Fruit fly (Drosophila melanogaster) whole organism, embryonic: Measurements from ENCODE around the gene Bili.

Experiments used
- Abd-B ChIP-seq: fragments of 200-800 bp; sonication (Bioruptor generic); optimal IDR thresholded peaks from 2 replicates; lab custom pipeline; 2018; ENCODE audit warnings: missing biosample characterization, mild to moderate bottlenecking, missing genetic modification characterization, moderate library complexity
- Ada2b ChIP-seq: fragments of 200-800 bp; sonication (Bioruptor generic); IDR thresholded peaks from 2 replicates; pipeline ENCODE4 v1.3.6; 2022; ENCODE audit warnings: missing biosample characterization, missing genetic modification characterization
- CG10274 ChIP-seq: fragments of 200-800 bp; sonication (Bioruptor generic); optimal IDR thresholded peaks from 3 replicates; lab custom pipeline; 2017; ENCODE audit warnings: missing biosample characterization, mild to moderate bottlenecking, missing genetic modification characterization
- CG11398 ChIP-seq: fragments of 200-800 bp; sonication (Bioruptor generic); optimal IDR thresholded peaks from 2 replicates; lab custom pipeline; 2016; ENCODE audit warnings: missing biosample characterization, missing genetic modification characterization
- CG12071 ChIP-seq: fragments of 200-800 bp; sonication (Bioruptor generic); optimal IDR thresholded peaks from 3 replicates; lab custom pipeline; 2018; ENCODE audit warnings: missing biosample characterization, mild to moderate bottlenecking, missing genetic modification characterization
- CG12659 ChIP-seq: fragments of 200-800 bp; sonication (Bioruptor generic); optimal IDR thresholded peaks from 3 replicates; lab custom pipeline; 2017; ENCODE audit warnings: mild to moderate bottlenecking, missing biosample characterization, missing genetic modification reagents, missing genetic modification characterization
- CG14441 ChIP-seq: fragments of 200-800 bp; sonication (Bioruptor generic); IDR thresholded peaks from 2 replicates; pipeline ENCODE4 v1.3.6; 2022; ENCODE audit warnings: missing biosample characterization, missing genetic modification characterization
- CG17328 ChIP-seq: fragments of 200-800 bp; sonication (Bioruptor generic); IDR thresholded peaks from 2 replicates; pipeline ENCODE4 v1.3.6; 2022; ENCODE audit warnings: missing biosample characterization, missing genetic modification characterization
- CG1832 ChIP-seq: fragments of 200-800 bp; sonication (Bioruptor generic); optimal IDR thresholded peaks from 2 replicates; lab custom pipeline; 2017; ENCODE audit warnings: missing biosample characterization, mild to moderate bottlenecking, missing genetic modification characterization, inconsistent platforms
- CG18599 ChIP-seq: fragments of 200-800 bp; sonication (Bioruptor generic); optimal IDR thresholded peaks from 3 replicates; lab custom pipeline; 2017; ENCODE audit warnings: missing biosample characterization, missing genetic modification characterization, mild to moderate bottlenecking, moderate library complexity, missing genetic modification reagents
- CG32532 ChIP-seq: fragments of 200-800 bp; sonication (Bioruptor generic); IDR thresholded peaks from 2 replicates; pipeline ENCODE4 v1.3.6; 2022; ENCODE audit warnings: missing biosample characterization, missing genetic modification characterization
- CG3281 ChIP-seq: fragments of 200-800 bp; sonication (Bioruptor generic); optimal IDR thresholded peaks from 3 replicates; lab custom pipeline; 2017; ENCODE audit warnings: missing biosample characterization, mild to moderate bottlenecking, missing genetic modification characterization
- CG3726 ChIP-seq: fragments of 200-800 bp; sonication (Bioruptor generic); IDR thresholded peaks from 3 replicates; pipeline ENCODE4, ENCODE4 v1.3.6; 2022; ENCODE audit warnings: missing biosample characterization, missing genetic modification characterization
- CG4854 ChIP-seq: fragments of 200-800 bp; sonication (Bioruptor generic); optimal IDR thresholded peaks from 2 replicates; lab custom pipeline; 2016; ENCODE audit warnings: missing biosample characterization, missing genetic modification characterization, inconsistent platforms
- CG5245 ChIP-seq: fragments of 200-800 bp; sonication (Bioruptor generic); optimal IDR thresholded peaks from 3 replicates; lab custom pipeline; 2016; ENCODE audit warnings: missing biosample characterization, missing genetic modification characterization
- CG7786 ChIP-seq: fragments of 200-800 bp; sonication (Bioruptor generic); optimal IDR thresholded peaks from 2 replicates; lab custom pipeline; 2016; ENCODE audit warnings: missing biosample characterization, missing genetic modification characterization
- CG8359 ChIP-seq: fragments of 200-800 bp; sonication (Bioruptor generic); optimal IDR thresholded peaks from 2 replicates; lab custom pipeline; 2017; ENCODE audit warnings: missing biosample characterization, mild to moderate bottlenecking, missing genetic modification characterization, borderline replicate concordance
- CG9609 ChIP-seq: fragments of 200-800 bp; sonication (Bioruptor generic); optimal IDR thresholded peaks from 3 replicates; lab custom pipeline; 2016; ENCODE audit warnings: missing biosample characterization, missing genetic modification characterization
- Chrac-16 ChIP-seq: fragments of 200-800 bp; sonication (Bioruptor generic); optimal IDR thresholded peaks from 3 replicates; lab custom pipeline; 2016; ENCODE audit warnings: missing biosample characterization, missing genetic modification characterization
- Dbx ChIP-seq: fragments of 200-800 bp; sonication (Bioruptor generic); IDR thresholded peaks from 3 replicates; pipeline ENCODE4 v1.3.6; 2022; ENCODE audit warnings: missing biosample characterization, missing genetic modification characterization
- Dip2 ChIP-seq: fragments of 200-800 bp; sonication (Bioruptor generic); IDR thresholded peaks from 2 replicates; pipeline ENCODE4 v1.3.6; 2022; ENCODE audit warnings: missing biosample characterization, missing genetic modification characterization
- HmgD ChIP-seq: fragments of 200-800 bp; sonication (Bioruptor generic); optimal IDR thresholded peaks from 3 replicates; lab custom pipeline; 2016; ENCODE audit warnings: missing biosample characterization, missing genetic modification characterization
- HmgZ ChIP-seq: fragments of 200-800 bp; sonication (Bioruptor generic); optimal IDR thresholded peaks from 2 replicates; lab custom pipeline; 2018; ENCODE audit warnings: missing biosample characterization, mild to moderate bottlenecking, missing genetic modification characterization
- Hr51 ChIP-seq, 2 experiments: fragments of 200-800 bp; sonication (Bioruptor generic); optimal IDR thresholded peaks; 2 replicates in 1 of 2; 3 replicates in 1 of 2; lab custom pipeline; 2016 to 2018; ENCODE audit warnings: missing biosample characterization in 2 of 2, missing genetic modification characterization in 2 of 2, mild to moderate bottlenecking in 1 of 2, moderate library complexity in 1 of 2
- MTF-1 ChIP-seq: fragments of 200-800 bp; sonication (Bioruptor generic); optimal IDR thresholded peaks from 2 replicates; lab custom pipeline; 2018; ENCODE audit warnings: missing biosample characterization, mild to moderate bottlenecking, missing genetic modification characterization, borderline replicate concordance
- Med ChIP-seq: fragments of 200-800 bp; sonication (Bioruptor generic); peaks from one replicate; lab custom pipeline; 2016; ENCODE audit warnings: missing biosample characterization, missing genetic modification characterization, mild to moderate bottlenecking, inconsistent platforms, moderate library complexity
- Optix ChIP-seq: fragments of 200-800 bp; sonication (Bioruptor generic); IDR thresholded peaks from 3 replicates; pipeline ENCODE4 v1.3.6; 2022; ENCODE audit warnings: missing biosample characterization, missing genetic modification characterization
- Sin3A ChIP-seq: fragments of >200 bp; optimal IDR thresholded peaks from 2 replicates; lab custom pipeline; 2018
- Six4 ChIP-seq: fragments of 200-800 bp; sonication (Bioruptor generic); optimal IDR thresholded peaks from 2 replicates; lab custom pipeline; 2016; ENCODE audit warnings: missing biosample characterization, missing genetic modification characterization
- Ssrp ChIP-seq: fragments of 200-800 bp; sonication (Bioruptor generic); optimal IDR thresholded peaks from 2 replicates; lab custom pipeline; 2018; ENCODE audit warnings: missing biosample characterization, mild to moderate bottlenecking, missing genetic modification characterization, moderate library complexity
- TFAM ChIP-seq: fragments of 200-800 bp; sonication (Bioruptor generic); optimal IDR thresholded peaks from 2 replicates; lab custom pipeline; 2017; ENCODE audit warnings: missing biosample characterization, missing genetic modification characterization, inconsistent platforms
- Taf1 ChIP-seq: fragments of 200-800 bp; sonication (Bioruptor generic); IDR thresholded peaks from 2 replicates; pipeline ENCODE4 v1.3.6; 2022; ENCODE audit warnings: missing biosample characterization, missing genetic modification characterization
- Trl ChIP-seq, 3 experiments: fragments of >200 bp in 2 of 3; fragments of 200-800 bp in 1 of 3; sonication (Bioruptor generic) in 1 of 3; optimal IDR thresholded peaks; 2 replicates in 1 of 3; 3 replicates in 2 of 3; lab custom pipeline; 2016 to 2017; ENCODE audit warnings: missing biosample characterization in 1 of 3, missing genetic modification characterization in 1 of 3
- ara ChIP-seq: fragments of 200-800 bp; sonication (Bioruptor generic); IDR thresholded peaks from 2 replicates; pipeline ENCODE4 v1.3.6; 2022; ENCODE audit warnings: missing biosample characterization, missing genetic modification characterization
- ato ChIP-seq: fragments of 200-800 bp; sonication (Bioruptor generic); IDR thresholded peaks from 2 replicates; pipeline ENCODE4 v1.3.6; 2022; ENCODE audit warnings: missing biosample characterization, missing genetic modification characterization; ENCODE audit not compliant: partially characterized antibody
- az2 ChIP-seq: fragments of 200-800 bp; sonication (Bioruptor generic); optimal IDR thresholded peaks from 3 replicates; lab custom pipeline; 2016; ENCODE audit warnings: missing biosample characterization, missing genetic modification characterization
- chm ChIP-seq: fragments of 200-800 bp; sonication (Bioruptor generic); IDR thresholded peaks from 2 replicates; pipeline ENCODE4 v1.3.6; 2022; ENCODE audit warnings: missing biosample characterization, missing genetic modification characterization
- da ChIP-seq: fragments of 200-800 bp; sonication (Bioruptor generic); optimal IDR thresholded peaks from 2 replicates; lab custom pipeline; 2016; ENCODE audit warnings: missing biosample characterization, missing genetic modification characterization
- danr ChIP-seq: fragments of 200-800 bp; sonication (Bioruptor generic); IDR thresholded peaks from 2 replicates; pipeline ENCODE4 v1.3.6; 2022; ENCODE audit warnings: missing biosample characterization, missing genetic modification characterization
- ems ChIP-seq: fragments of 200-800 bp; sonication (Bioruptor generic); optimal IDR thresholded peaks from 3 replicates; lab custom pipeline; 2016; ENCODE audit warnings: missing biosample characterization, missing genetic modification characterization
- fru ChIP-seq: fragments of >200 bp; optimal IDR thresholded peaks from 2 replicates; lab custom pipeline; 2017
- knrl ChIP-seq: fragments of 200-800 bp; sonication (Bioruptor generic); IDR thresholded peaks from 3 replicates; pipeline ENCODE4 v1.3.6; 2022; ENCODE audit warnings: missing biosample characterization, missing genetic modification characterization; ENCODE audit not compliant: partially characterized antibody
- nerfin-2 ChIP-seq: fragments of 200-800 bp; sonication (Bioruptor generic); IDR thresholded peaks from 2 replicates; pipeline ENCODE4 v1.3.6; 2022; ENCODE audit warnings: missing biosample characterization, missing genetic modification characterization; ENCODE audit not compliant: partially characterized antibody
- row ChIP-seq: fragments of 200-800 bp; sonication (Bioruptor generic); IDR thresholded peaks from 3 replicates; pipeline ENCODE4 v1.3.6; 2022; ENCODE audit warnings: missing biosample characterization, missing genetic modification characterization
- sim ChIP-seq: fragments of 200-800 bp; sonication (Bioruptor generic); IDR thresholded peaks from 2 replicates; pipeline ENCODE4 v1.3.6; 2022; ENCODE audit warnings: missing biosample characterization, missing genetic modification characterization
- sisA ChIP-seq: fragments of 200-800 bp; sonication (Bioruptor generic); IDR thresholded peaks from 2 replicates; pipeline ENCODE4 v1.3.6; 2022; ENCODE audit warnings: missing biosample characterization, missing genetic modification characterization
- slbo ChIP-seq: fragments of 200-800 bp; sonication (Bioruptor generic); IDR thresholded peaks from 2 replicates; pipeline ENCODE4 v1.3.6; 2022; ENCODE audit warnings: missing biosample characterization, missing genetic modification characterization
- sna ChIP-seq: fragments of 200-800 bp; sonication (Bioruptor generic); IDR thresholded peaks from 2 replicates; pipeline ENCODE4 v1.3.6; 2022; ENCODE audit warnings: missing biosample characterization, missing genetic modification characterization; ENCODE audit not compliant: partially characterized antibody
- sob ChIP-seq: fragments of 200-800 bp; sonication (Bioruptor generic); IDR thresholded peaks from 2 replicates; pipeline ENCODE4 v1.3.6; 2022; ENCODE audit warnings: missing biosample characterization, missing genetic modification characterization
- ssp ChIP-seq: fragments of 200-800 bp; sonication (Bioruptor generic); IDR thresholded peaks from 2 replicates; pipeline ENCODE4 v1.3.6; 2022; ENCODE audit warnings: missing biosample characterization, missing genetic modification characterization
- stc ChIP-seq: fragments of 200-800 bp; sonication (Bioruptor generic); IDR thresholded peaks from 2 replicates; pipeline ENCODE4 v1.3.6; 2022; ENCODE audit warnings: missing biosample characterization, missing genetic modification characterization
- trem ChIP-seq: fragments of 200-800 bp; optimal IDR thresholded peaks from 3 replicates; lab custom pipeline; 2019; ENCODE audit warnings: missing biosample characterization, mild to moderate bottlenecking, missing genetic modification characterization, moderate library complexity
- yki ChIP-seq: fragments of >200 bp; optimal IDR thresholded peaks from 3 replicates; lab custom pipeline; 2018

The Bili gene

dm6 chr3R:25174244-25174643 lies 43.1 kb downstream of the Bili start (continued):
- no peak for TF ChIP-seq Taf1 (GFP tag; lab: Robert Waterston, UW)
- no peak for TF ChIP-seq fru
- peak; percentile 8; the same call in 1 of the 2 replicates for TF ChIP-seq danr (GFP tag; lab: Robert Waterston, UW)
- peak; percentile 40 for TF ChIP-seq CG18599 (GFP tag; lab: Kevin White, UChicago)
- TF ChIP-seq nerfin-2 (GFP tag; lab: Robert Waterston, UW) = no peak
- no peak for TF ChIP-seq chm (GFP tag; lab: Robert Waterston, UW)
- no peak for TF ChIP-seq CG17328 (GFP tag; lab: Robert Waterston, UW)
- no peak for TF ChIP-seq CG10274 (GFP tag; lab: Kevin White, UChicago)
- no peak for TF ChIP-seq CG12071 (GFP tag; lab: Kevin White, UChicago)
- no peak for TF ChIP-seq MTF-1 (GFP tag; lab: Kevin White, UChicago)
- no peak for TF ChIP-seq da (GFP tag; lab: Kevin White, UChicago)
- peak; percentile 2 for TF ChIP-seq Ssrp
- no peak for TF ChIP-seq CG4854 (GFP tag; lab: Kevin White, UChicago)
- TF ChIP-seq Med (GFP tag; lab: Kevin White, UChicago) = peak; percentile 25
- TF ChIP-seq Trl (optimal IDR thresholded peaks at IDR 0.05; lab: Kevin White, UChicago) = no peak
- TF ChIP-seq Trl (GFP tag; optimal IDR thresholded peaks at IDR 0.05; lab: Kevin White, UChicago) = peak; percentile 4
- peak; percentile 53 for TF ChIP-seq Six4
- TF ChIP-seq CG8359 = no peak
- TF ChIP-seq slbo (GFP tag; lab: Robert Waterston, UW) = no peak
- peak; percentile 15 for TF ChIP-seq CG5245 (GFP tag; lab: Kevin White, UChicago)
- TF ChIP-seq Abd-B = peak; percentile 7
- no peak for TF ChIP-seq Dip2 (GFP tag; lab: Robert Waterston, UW)
- TF ChIP-seq sna (GFP tag; lab: Robert Waterston, UW) = no peak
- no peak for TF ChIP-seq TFAM (GFP tag; lab: Kevin White, UChicago)
- TF ChIP-seq ara (GFP tag; lab: Robert Waterston, UW) = no peak
- TF ChIP-seq Dbx (GFP tag; lab: Robert Waterston, UW) = no peak
- TF ChIP-seq trem (tag; lab: Kevin White, UChicago) = peak; percentile 33
- no peak for TF ChIP-seq sob (GFP tag; lab: Robert Waterston, UW)
- TF ChIP-seq Sin3A = no peak
- no peak for TF ChIP-seq Hr51 (GFP tag; optimal IDR thresholded peaks at IDR 0.05; lab: Kevin White, UChicago)
- TF ChIP-seq az2 (GFP tag; lab: Kevin White, UChicago) = no peak
- no peak for TF ChIP-seq CG3281 (GFP tag; lab: Kevin White, UChicago)
- TF ChIP-seq CG14441 = no peak
- no peak for TF ChIP-seq CG12659 (GFP tag; lab: Kevin White, UChicago)
- no peak for TF ChIP-seq HmgZ (tag; lab: Kevin White, UChicago)
- TF ChIP-seq Ada2b (GFP tag; lab: Robert Waterston, UW) = no peak
- no peak for TF ChIP-seq Chrac-16 (GFP tag; lab: Kevin White, UChicago)
- TF ChIP-seq knrl = no peak
- TF ChIP-seq CG32532 = no peak
- TF ChIP-seq ssp (GFP tag; lab: Robert Waterston, UW) = no peak
- no peak for TF ChIP-seq CG11398 (GFP tag; lab: Kevin White, UChicago)
- no peak for TF ChIP-seq ems
- no peak for TF ChIP-seq ato (GFP tag; lab: Robert Waterston, UW)
- no peak for TF ChIP-seq HmgD (GFP tag; lab: Kevin White, UChicago)
- no peak for TF ChIP-seq sim (GFP tag; lab: Robert Waterston, UW)
- no peak for TF ChIP-seq CG3726
- TF ChIP-seq CG9609 (GFP tag; lab: Kevin White, UChicago) = no peak
- TF ChIP-seq sisA (GFP tag; lab: Robert Waterston, UW) = no peak
- TF ChIP-seq row (GFP tag; lab: Robert Waterston, UW) = peak; percentile 53
- no peak for TF ChIP-seq CG1832 (GFP tag; lab: Kevin White, UChicago)
- TF ChIP-seq CG7786 (GFP tag; lab: Kevin White, UChicago) = no peak
- TF ChIP-seq Optix (GFP tag; lab: Robert Waterston, UW) = no peak
- no peak for TF ChIP-seq yki (lab: Kevin White, UChicago)
- TF ChIP-seq stc (GFP tag; lab: Robert Waterston, UW) = no peak
